Worm (Caenorhabditis elegans): ENCODE results near the gene Y32G9A.12.

ce11 chrV:1908542-1908941, 11.5 kb downstream of the Y32G9A.12 start, which contains the start of gene srp-3:
- TF ChIP-seq aly-1 (tag; optimal IDR thresholded peaks at IDR 0.05) (no peak), tbx-37 (GFP tag; conservative IDR thresholded peaks at IDR 0.05) (no peak), ama-1 (optimal IDR thresholded peaks at IDR 0.05) (no peak), ceh-13 (GFP tag; optimal IDR thresholded peaks at IDR 0.05) (no peak), B0310.2 (tag; optimal IDR thresholded peaks at IDR 0.05) (no peak), scrt-1 (GFP tag; IDR thresholded peaks at IDR 0.05) (no peak), F13C5.2 (tag; optimal IDR thresholded peaks at IDR 0.05) (no peak)
